Fruit fly (Drosophila melanogaster) whole organism, embryonic: ENCODE data around the gene Socs36E.

Experiments used
- Aef1 ChIP-seq: fragments of 200-800 bp; sonication (Bioruptor generic); IDR thresholded peaks from 3 replicates; pipeline ENCODE4 v1.3.6; 2022; ENCODE audit warnings: missing biosample characterization, missing genetic modification characterization
- Antp ChIP-seq: fragments of 200-800 bp; sonication (Bioruptor generic); optimal IDR thresholded peaks from 3 replicates; lab custom pipeline; 2016; ENCODE audit warnings: missing biosample characterization, missing genetic modification characterization
- Atf-2 ChIP-seq: fragments of 200-800 bp; sonication (Bioruptor generic); optimal IDR thresholded peaks from 2 replicates; lab custom pipeline; 2016; ENCODE audit warnings: missing biosample characterization, missing genetic modification characterization
- CG10366 ChIP-seq: fragments of 200-800 bp; sonication (Bioruptor generic); IDR thresholded peaks from 2 replicates; pipeline ENCODE4 v1.3.6; 2022; ENCODE audit warnings: missing biosample characterization, missing genetic modification characterization
- CG12299 ChIP-seq: fragments of 200-800 bp; sonication (Bioruptor generic); optimal IDR thresholded peaks from 2 replicates; lab custom pipeline; 2018; ENCODE audit warnings: missing biosample characterization, mild to moderate bottlenecking, missing genetic modification characterization
- CG14014 ChIP-seq: fragments of 200-800 bp; sonication (Bioruptor generic); IDR thresholded peaks from 2 replicates; pipeline ENCODE4 v1.3.6; 2022; ENCODE audit warnings: missing biosample characterization, missing genetic modification characterization
- CG1647 ChIP-seq: fragments of 200-800 bp; sonication (Bioruptor generic); optimal IDR thresholded peaks from 3 replicates; lab custom pipeline; 2016; ENCODE audit warnings: missing biosample characterization, missing genetic modification characterization
- CG16779 ChIP-seq: fragments of 200-800 bp; sonication (Bioruptor generic); IDR thresholded peaks from 2 replicates; pipeline ENCODE4 v1.3.6; 2022; ENCODE audit warnings: missing biosample characterization, missing genetic modification characterization
- CG17361 ChIP-seq: fragments of 200-800 bp; sonication (Bioruptor generic); IDR thresholded peaks from 3 replicates; pipeline ENCODE4 v1.3.6; 2022; ENCODE audit warnings: missing biosample characterization, missing genetic modification characterization
- CG17385 ChIP-seq: fragments of 200-800 bp; sonication (Bioruptor generic); optimal IDR thresholded peaks from 3 replicates; lab custom pipeline; 2018; ENCODE audit warnings: missing biosample characterization, mild to moderate bottlenecking, missing genetic modification characterization
- CG17612 ChIP-seq: fragments of 200-800 bp; sonication (Bioruptor generic); IDR thresholded peaks from 2 replicates; pipeline ENCODE4 v1.3.6; 2022; ENCODE audit warnings: missing biosample characterization, missing genetic modification characterization
- CG18262 ChIP-seq: fragments of 200-800 bp; optimal IDR thresholded peaks from 3 replicates; lab custom pipeline; 2019; ENCODE audit warnings: missing biosample characterization, mild to moderate bottlenecking, missing genetic modification characterization, moderate library complexity
- CG18476 ChIP-seq: fragments of 200-800 bp; sonication (Bioruptor generic); optimal IDR thresholded peaks from 2 replicates; lab custom pipeline; 2016; ENCODE audit warnings: missing biosample characterization, mild to moderate bottlenecking, missing genetic modification characterization
- CG2120 ChIP-seq: fragments of 200-800 bp; sonication (Bioruptor generic); optimal IDR thresholded peaks from 3 replicates; lab custom pipeline; 2016; ENCODE audit warnings: missing biosample characterization, missing genetic modification characterization
- CG34376 ChIP-seq: fragments of 200-800 bp; sonication (Bioruptor generic); optimal IDR thresholded peaks from 2 replicates; lab custom pipeline; 2018; ENCODE audit warnings: missing biosample characterization, mild to moderate bottlenecking, missing genetic modification characterization
- CG3847 ChIP-seq: fragments of 200-800 bp; sonication (Bioruptor generic); IDR thresholded peaks from 2 replicates; pipeline ENCODE4 v1.3.6; 2022; ENCODE audit warnings: missing biosample characterization, missing genetic modification characterization
- CG4328 ChIP-seq: fragments of 200-800 bp; sonication (Bioruptor generic); optimal IDR thresholded peaks from 3 replicates; lab custom pipeline; 2017; ENCODE audit warnings: missing biosample characterization, missing genetic modification reagents, missing genetic modification characterization
- CG43689 ChIP-seq: fragments of 200-800 bp; sonication (Bioruptor generic); IDR thresholded peaks from 2 replicates; pipeline ENCODE4 v1.3.6; 2022; ENCODE audit warnings: missing biosample characterization, missing genetic modification characterization
- CG5180 ChIP-seq: fragments of 200-800 bp; sonication (Bioruptor generic); optimal IDR thresholded peaks from 3 replicates; lab custom pipeline; 2017; ENCODE audit warnings: missing biosample characterization, missing genetic modification characterization, mild to moderate bottlenecking, moderate library complexity, missing genetic modification reagents
- CG7745 ChIP-seq: fragments of 200-800 bp; sonication (Bioruptor generic); optimal IDR thresholded peaks from 2 replicates; lab custom pipeline; 2018; ENCODE audit warnings: missing biosample characterization, mild to moderate bottlenecking, missing genetic modification characterization, moderate library complexity
- CG7839 ChIP-seq: fragments of 200-800 bp; sonication (Bioruptor generic); optimal IDR thresholded peaks from 3 replicates; lab custom pipeline; 2018; ENCODE audit warnings: missing biosample characterization, mild to moderate bottlenecking, missing genetic modification characterization, moderate library complexity
- CG8359 ChIP-seq: fragments of 200-800 bp; sonication (Bioruptor generic); optimal IDR thresholded peaks from 2 replicates; lab custom pipeline; 2017; ENCODE audit warnings: missing biosample characterization, mild to moderate bottlenecking, missing genetic modification characterization, borderline replicate concordance
- CG8924 ChIP-seq: fragments of 200-800 bp; optimal IDR thresholded peaks from 3 replicates; lab custom pipeline; 2019; ENCODE audit warnings: missing biosample characterization, mild to moderate bottlenecking, missing genetic modification characterization, moderate library complexity
- CG9817 ChIP-seq: fragments of 200-800 bp; sonication (Bioruptor generic); optimal IDR thresholded peaks from 2 replicates; lab custom pipeline; 2018; ENCODE audit warnings: missing biosample characterization, mild to moderate bottlenecking, missing genetic modification characterization, moderate library complexity
- CG9932 ChIP-seq: fragments of 200-800 bp; sonication (Bioruptor generic); IDR thresholded peaks from 2 replicates; pipeline ENCODE4 v1.3.6; 2022; ENCODE audit warnings: missing biosample characterization, missing genetic modification characterization
- D19A ChIP-seq: fragments of 200-800 bp; optimal IDR thresholded peaks from 3 replicates; lab custom pipeline; 2019; ENCODE audit warnings: missing biosample characterization, mild to moderate bottlenecking, missing genetic modification characterization, moderate library complexity
- Dp ChIP-seq: fragments of 200-800 bp; sonication (Bioruptor generic); optimal IDR thresholded peaks from 2 replicates; lab custom pipeline; 2018; ENCODE audit warnings: missing biosample characterization, mild to moderate bottlenecking, missing genetic modification characterization, moderate library complexity
- HLH3B ChIP-seq: fragments of 200-800 bp; sonication (Bioruptor generic); IDR thresholded peaks from 2 replicates; pipeline ENCODE4 v1.3.6; 2022; ENCODE audit warnings: missing biosample characterization, missing genetic modification characterization
- Hand ChIP-seq: fragments of 200-800 bp; sonication (Bioruptor generic); optimal IDR thresholded peaks from 2 replicates; lab custom pipeline; 2017; ENCODE audit warnings: mild to moderate bottlenecking, missing biosample characterization, missing genetic modification reagents, missing genetic modification characterization
- HmgZ ChIP-seq: fragments of 200-800 bp; sonication (Bioruptor generic); optimal IDR thresholded peaks from 2 replicates; lab custom pipeline; 2018; ENCODE audit warnings: missing biosample characterization, mild to moderate bottlenecking, missing genetic modification characterization
- Nf-YB ChIP-seq: fragments of 200-800 bp; sonication (Bioruptor generic); optimal IDR thresholded peaks from 3 replicates; lab custom pipeline; 2019; ENCODE audit warnings: missing biosample characterization, mild to moderate bottlenecking, missing genetic modification characterization, moderate library complexity
- Ptx1 ChIP-seq: fragments of 200-800 bp; sonication (Bioruptor generic); IDR thresholded peaks from 2 replicates; pipeline ENCODE4 v1.3.6; 2022; ENCODE audit warnings: missing biosample characterization, missing genetic modification characterization
- Rx ChIP-seq: fragments of 200-800 bp; sonication (Bioruptor generic); IDR thresholded peaks from 2 replicates; pipeline ENCODE4 v1.3.6; 2022; ENCODE audit warnings: missing biosample characterization, missing genetic modification characterization
- Six4 ChIP-seq: fragments of 200-800 bp; sonication (Bioruptor generic); optimal IDR thresholded peaks from 2 replicates; lab custom pipeline; 2016; ENCODE audit warnings: missing biosample characterization, missing genetic modification characterization
- corto ChIP-seq: fragments of 200-800 bp; sonication (Bioruptor generic); optimal IDR thresholded peaks from 2 replicates; lab custom pipeline; 2016; ENCODE audit warnings: missing biosample characterization, mild to moderate bottlenecking, missing genetic modification characterization, moderate library complexity
- esg ChIP-seq: fragments of 200-800 bp; sonication (Bioruptor generic); conservative IDR thresholded peaks from 2 replicates; pipeline ENCODE4 v1.3.6; 2022; ENCODE audit warnings: missing biosample characterization, missing genetic modification characterization
- eyg ChIP-seq: fragments of 200-800 bp; sonication (Bioruptor generic); optimal IDR thresholded peaks from 3 replicates; lab custom pipeline; 2016; ENCODE audit warnings: missing biosample characterization, missing genetic modification characterization
- fd102C ChIP-seq: fragments of 200-800 bp; sonication (Bioruptor generic); optimal IDR thresholded peaks from 2 replicates; lab custom pipeline; 2018; ENCODE audit warnings: missing biosample characterization, mild to moderate bottlenecking, missing genetic modification characterization, moderate library complexity
- gfzf ChIP-seq: fragments of 200-800 bp; sonication (Bioruptor generic); optimal IDR thresholded peaks from 2 replicates; lab custom pipeline; 2016; ENCODE audit warnings: missing biosample characterization, mild to moderate bottlenecking, missing genetic modification characterization, moderate library complexity
- gsb-n ChIP-seq: fragments of 200-800 bp; sonication (Bioruptor generic); optimal IDR thresholded peaks from 3 replicates; lab custom pipeline; 2018; ENCODE audit warnings: missing biosample characterization, mild to moderate bottlenecking, missing genetic modification characterization
- ind ChIP-seq: fragments of 200-800 bp; sonication (Bioruptor generic); optimal IDR thresholded peaks from 3 replicates; lab custom pipeline; 2016; ENCODE audit warnings: missing biosample characterization, missing genetic modification characterization
- klu ChIP-seq: fragments of 200-800 bp; sonication (Bioruptor generic); IDR thresholded peaks from 2 replicates; pipeline ENCODE4 v1.3.6; 2022; ENCODE audit warnings: missing biosample characterization, missing genetic modification characterization
- lola ChIP-seq, 3 experiments: fragments of >200 bp in 2 of 3; fragments of 200-800 bp in 1 of 3; sonication (Bioruptor generic) in 1 of 3; optimal IDR thresholded peaks; 2 replicates each; lab custom pipeline; 2017 to 2019; ENCODE audit warnings: missing biosample characterization in 3 of 3, missing genetic modification characterization in 3 of 3, mild to moderate bottlenecking in 1 of 3, moderate library complexity in 1 of 3
- luna ChIP-seq: fragments of 200-800 bp; sonication (Bioruptor generic); optimal IDR thresholded peaks from 2 replicates; lab custom pipeline; 2016; ENCODE audit warnings: missing biosample characterization, missing genetic modification characterization
- salm ChIP-seq: fragments of 200-800 bp; sonication (Bioruptor generic); optimal IDR thresholded peaks from 2 replicates; lab custom pipeline; 2018; ENCODE audit warnings: missing biosample characterization, mild to moderate bottlenecking, missing genetic modification characterization
- scrt ChIP-seq: fragments of 200-800 bp; sonication (Bioruptor generic); optimal IDR thresholded peaks from 2 replicates; lab custom pipeline; 2018; ENCODE audit warnings: missing biosample characterization, mild to moderate bottlenecking, missing genetic modification characterization, moderate library complexity
- twi ChIP-seq: fragments of 200-800 bp; optimal IDR thresholded peaks from 2 replicates; lab custom pipeline; 2019; ENCODE audit warnings: missing biosample characterization, mild to moderate bottlenecking, missing genetic modification characterization, moderate library complexity
- vfl ChIP-seq: fragments of 200-800 bp; sonication (Bioruptor generic); optimal IDR thresholded peaks from 2 replicates; lab custom pipeline; 2016; ENCODE audit warnings: missing biosample characterization, missing genetic modification characterization

Socs36E gene

DNA sequence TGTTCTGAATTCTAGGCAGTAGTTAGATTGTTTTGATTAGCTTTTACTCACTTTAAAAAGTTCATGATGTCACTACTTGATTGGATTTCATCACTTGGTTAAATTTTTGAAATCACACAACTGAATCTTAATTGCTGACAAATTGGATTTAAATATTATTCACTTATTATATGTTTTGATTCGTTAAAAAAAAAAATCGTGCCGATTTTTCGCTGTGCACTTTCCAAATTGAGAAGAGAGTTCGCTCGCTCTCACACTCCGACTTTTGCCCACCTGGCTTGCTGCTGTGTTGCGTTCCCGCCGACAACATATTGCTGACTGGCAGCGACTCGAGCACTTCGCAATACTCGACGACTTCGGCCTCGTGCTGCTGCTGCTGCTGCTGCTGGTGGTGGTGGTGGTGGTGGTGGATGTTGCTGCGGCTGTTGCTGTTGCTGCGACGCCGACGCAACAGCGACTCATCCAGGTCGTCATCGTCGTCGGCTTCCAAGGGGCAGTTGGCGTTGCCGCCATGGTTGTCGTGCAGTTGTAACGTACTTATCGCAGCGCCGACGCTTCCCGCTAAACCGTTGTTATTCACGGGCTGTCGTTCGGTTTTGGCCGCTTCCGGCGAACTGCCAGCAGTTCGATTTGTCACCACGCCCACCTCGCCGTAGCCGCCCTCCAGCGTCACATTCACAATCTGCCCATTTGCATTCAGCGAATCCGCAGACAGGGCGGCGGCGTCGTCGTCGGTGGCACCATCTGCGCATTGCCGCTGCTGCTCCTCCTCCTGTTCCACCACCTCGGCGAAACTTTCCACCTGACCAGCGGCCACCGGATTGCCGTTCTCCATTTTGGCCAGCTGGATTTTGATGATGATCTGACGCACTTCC is 10.5 kb downstream of the Socs36E start (continued):
- TF ChIP-seq esg (GFP tag; lab: Robert Waterston, UW) = no peak; the same call in 1 of the 2 replicates
- 0 out of 2 replicates have a peak, but pooled peaks have one; percentile 34 for TF ChIP-seq CG9932 (GFP tag; lab: Robert Waterston, UW)
- TF ChIP-seq Aef1 (GFP tag; lab: Robert Waterston, UW) = no peak
- peak; percentile 20 for TF ChIP-seq Nf-YB (GFP tag; lab: Kevin White, UChicago)
- TF ChIP-seq scrt = peak; percentile 64
- TF ChIP-seq gsb-n = peak; percentile 36
- TF ChIP-seq CG17612 (GFP tag; lab: Robert Waterston, UW) = no peak
- TF ChIP-seq CG17361 (GFP tag; lab: Robert Waterston, UW) = peak; percentile 83
- peak; percentile 70 for TF ChIP-seq ind (GFP tag; lab: Kevin White, UChicago)
- TF ChIP-seq gfzf = no peak
- peak; percentile 68 for TF ChIP-seq CG34376 (GFP tag; lab: Kevin White, UChicago)
- TF ChIP-seq CG8924 = peak; percentile 72
- TF ChIP-seq twi = peak; percentile 2
- no peak for TF ChIP-seq CG4328
- no peak for TF ChIP-seq corto (GFP tag; lab: Kevin White, UChicago)
- TF ChIP-seq klu (GFP tag; lab: Robert Waterston, UW) = peak; percentile 29; the same call in 1 of the 2 replicates
- peak; percentile 55 for TF ChIP-seq Six4 (GFP tag; lab: Kevin White, UChicago)
- no peak for TF ChIP-seq luna (GFP tag; lab: Kevin White, UChicago)
- TF ChIP-seq CG43689 = no peak
- peak; percentile 9 for TF ChIP-seq Atf-2
- TF ChIP-seq CG17385 (GFP tag; lab: Kevin White, UChicago) = peak; percentile 65
- peak; percentile 15; the same call in 1 of the 2 replicates for TF ChIP-seq CG16779
- TF ChIP-seq lola (GFP tag; optimal IDR thresholded peaks at IDR 0.05; lab: Kevin White, UChicago) = peak in 1 of 3 experiments; percentile 39
- peak; percentile 43 for TF ChIP-seq Rx
- TF ChIP-seq CG8359 = peak; percentile 17
- peak; percentile 37 for TF ChIP-seq CG18476
- peak; percentile 74 for TF ChIP-seq CG5180
- peak; percentile 3 for TF ChIP-seq Antp (GFP tag; lab: Kevin White, UChicago)
- no peak for TF ChIP-seq salm (tag; lab: Kevin White, UChicago)
- TF ChIP-seq HmgZ (tag; lab: Kevin White, UChicago) = peak; percentile 24
- TF ChIP-seq CG2120 (GFP tag; lab: Kevin White, UChicago) = peak; percentile 78
- TF ChIP-seq Ptx1 (GFP tag; lab: Robert Waterston, UW) = peak; percentile 38; the same call in 1 of the 2 replicates
- peak; percentile 42 for TF ChIP-seq CG10366
- peak; percentile 40; the same call in 1 of the 2 replicates for TF ChIP-seq CG3847 (GFP tag; lab: Robert Waterston, UW)
- TF ChIP-seq eyg = no peak
- TF ChIP-seq D19A (tag; lab: Kevin White, UChicago) = peak; percentile 31
- TF ChIP-seq CG1647 (GFP tag; lab: Kevin White, UChicago) = peak; percentile 22
- no peak for TF ChIP-seq CG7745 (tag; lab: Kevin White, UChicago)
- peak; percentile 71 for TF ChIP-seq CG7839
- peak; percentile 51 for TF ChIP-seq CG9817 (tag; lab: Kevin White, UChicago)
- TF ChIP-seq Hand (GFP tag; lab: Kevin White, UChicago) = peak; percentile 26
- peak; percentile 75 for TF ChIP-seq CG18262 (tag; lab: Kevin White, UChicago)
- TF ChIP-seq CG12299 (tag; lab: Kevin White, UChicago) = no peak
- peak; percentile 48 for TF ChIP-seq vfl (GFP tag; lab: Kevin White, UChicago)
- peak; percentile 18; the same call in 1 of the 2 replicates for TF ChIP-seq CG14014 (GFP tag; lab: Robert Waterston, UW)
- TF ChIP-seq HLH3B (GFP tag; lab: Robert Waterston, UW) = peak; percentile 49
- TF ChIP-seq Dp (GFP tag; lab: Kevin White, UChicago) = no peak
- TF ChIP-seq fd102C (GFP tag; lab: Kevin White, UChicago) = no peak
